Fruit fly (Drosophila melanogaster) whole organism, wandering third instar larva: ENCODE results near the gene CG17751.

Source experiments
- Abd-B ChIP-seq: fragments of >200 bp; optimal IDR thresholded peaks from 2 replicates; lab custom pipeline; 2017; ENCODE audit warnings: missing biosample characterization, missing genetic modification characterization
- CG32264 ChIP-seq: fragments of 200-800 bp; sonication (Bioruptor generic); optimal IDR thresholded peaks from 2 replicates; lab custom pipeline; 2016; ENCODE audit warnings: missing biosample characterization, missing genetic modification characterization
- CG9705 ChIP-seq: fragments of 200-800 bp; sonication (Bioruptor generic); optimal IDR thresholded peaks from 2 replicates; lab custom pipeline; 2018; ENCODE audit warnings: missing biosample characterization, mild to moderate bottlenecking, missing genetic modification characterization
- CrebA ChIP-seq: fragments of 200-800 bp; sonication (Bioruptor generic); optimal IDR thresholded peaks from 2 replicates; lab custom pipeline; 2016; ENCODE audit warnings: missing biosample characterization, mild to moderate bottlenecking, missing genetic modification characterization, borderline replicate concordance
- Dfd ChIP-seq: fragments of >200 bp; optimal IDR thresholded peaks from 2 replicates; lab custom pipeline; 2017; ENCODE audit warnings: missing biosample characterization, missing genetic modification characterization
- Dif ChIP-seq: fragments of 200-275, 200-300 bp; sonication (Bioruptor generic); optimal IDR thresholded peaks from 2 replicates; lab custom pipeline; 2018; ENCODE audit warnings: missing biosample characterization, missing genetic modification characterization; ENCODE audit not compliant: partially characterized antibody
- GATAd ChIP-seq: sonication (Bioruptor generic); optimal IDR thresholded peaks from 2 replicates; lab custom pipeline; 2016; ENCODE audit warnings: missing biosample characterization, missing genetic modification characterization
- HLH106 ChIP-seq: fragments of 200-800 bp; optimal IDR thresholded peaks from 3 replicates; lab custom pipeline; 2019; ENCODE audit warnings: missing biosample characterization, mild to moderate bottlenecking, missing genetic modification characterization, moderate library complexity
- Hnf4 ChIP-seq: fragments of 200-800 bp; sonication (Bioruptor generic); optimal IDR thresholded peaks from 2 replicates; lab custom pipeline; 2016; ENCODE audit warnings: missing biosample characterization, mild to moderate bottlenecking, missing genetic modification characterization
- Hr78 ChIP-seq: fragments of >200 bp; optimal IDR thresholded peaks from 2 replicates; lab custom pipeline; 2017; ENCODE audit warnings: missing biosample characterization, missing genetic modification characterization
- Hr83 ChIP-seq: fragments of 200-300 bp; sonication (Bioruptor generic); optimal IDR thresholded peaks from 2 replicates; lab custom pipeline; 2016; ENCODE audit warnings: missing biosample characterization, mild to moderate bottlenecking, missing genetic modification characterization, moderate library complexity; ENCODE audit not compliant: poor library complexity, severe bottlenecking
- Jra ChIP-seq: sonication (Bioruptor generic); optimal IDR thresholded peaks from 2 replicates; lab custom pipeline; 2016; ENCODE audit warnings: missing biosample characterization, missing genetic modification characterization
- Mio ChIP-seq: sonication (Bioruptor generic); optimal IDR thresholded peaks from 2 replicates; lab custom pipeline; 2016; ENCODE audit warnings: missing biosample characterization, missing genetic modification characterization
- Myc ChIP-seq: fragments of >200 bp; optimal IDR thresholded peaks from 2 replicates; lab custom pipeline; 2017
- N ChIP-seq: fragments of >200 bp; optimal IDR thresholded peaks from 2 replicates; lab custom pipeline; 2018; ENCODE audit warnings: missing biosample characterization, missing external identifiers, missing genetic modification characterization
- OdsH ChIP-seq: fragments of 200-800 bp; sonication (Bioruptor generic); optimal IDR thresholded peaks from 2 replicates; lab custom pipeline; 2016; ENCODE audit warnings: missing biosample characterization, mild to moderate bottlenecking, missing genetic modification characterization
- Rel ChIP-seq, 2 experiments: fragments of 200-800 bp; sonication (Bioruptor generic) in 1 of 2; optimal IDR thresholded peaks; 2 replicates in 1 of 2; 3 replicates in 1 of 2; lab custom pipeline; 2016 to 2019; ENCODE audit warnings: mild to moderate bottlenecking in 2 of 2, missing biosample characterization in 2 of 2, missing genetic modification characterization in 2 of 2, moderate library complexity in 1 of 2
- Sp1 ChIP-seq: fragments of 200-800 bp; sonication (Bioruptor generic); optimal IDR thresholded peaks from 3 replicates; lab custom pipeline; 2019; ENCODE audit warnings: missing biosample characterization, mild to moderate bottlenecking, missing genetic modification characterization, moderate library complexity
- Vsx2 ChIP-seq: fragments of 200-300, 225-300 bp; sonication (Bioruptor generic); optimal IDR thresholded peaks from 2 replicates; lab custom pipeline; 2018; ENCODE audit warnings: missing biosample characterization, missing genetic modification characterization; ENCODE audit not compliant: partially characterized antibody
- br ChIP-seq: fragments of 200-800 bp; sonication (Bioruptor generic); optimal IDR thresholded peaks from 2 replicates; lab custom pipeline; 2016; ENCODE audit warnings: missing biosample characterization, missing genetic modification characterization
- brk ChIP-seq: fragments of 200-800 bp; sonication (Bioruptor generic); optimal IDR thresholded peaks from 2 replicates; lab custom pipeline; 2016; ENCODE audit warnings: missing biosample characterization, mild to moderate bottlenecking, missing genetic modification characterization
- dl ChIP-seq, 2 experiments: fragments of 175-275, 200-275 bp in 1 of 2; fragments of 200-275 bp in 1 of 2; sonication (Bioruptor generic); optimal IDR thresholded peaks; lab custom pipeline; 2018; ENCODE audit warnings: mild to moderate bottlenecking in 2 of 2, missing biosample characterization in 2 of 2, missing genetic modification characterization in 2 of 2, moderate library complexity in 2 of 2; ENCODE audit not compliant: partially characterized antibody in 2 of 2, insufficient read depth in 1 of 2
- dmrt93B ChIP-seq: fragments of 200-800 bp; sonication (Bioruptor generic); optimal IDR thresholded peaks from 2 replicates; lab custom pipeline; 2018; ENCODE audit warnings: missing biosample characterization, mild to moderate bottlenecking, missing genetic modification characterization
- dsf ChIP-seq: sonication (Bioruptor generic); optimal IDR thresholded peaks from 2 replicates; lab custom pipeline; 2016; ENCODE audit warnings: missing biosample characterization, missing genetic modification characterization, borderline replicate concordance
- ey ChIP-seq: fragments of 200-800 bp; sonication (Bioruptor generic); optimal IDR thresholded peaks from 2 replicates; lab custom pipeline; 2016; ENCODE audit warnings: missing biosample characterization, missing genetic modification characterization
- foxo ChIP-seq, 2 experiments: fragments of 200-800 bp; sonication (Bioruptor generic); optimal IDR thresholded peaks; 2 replicates in 1 of 2; 3 replicates in 1 of 2; lab custom pipeline; 2016 to 2017; ENCODE audit warnings: missing biosample characterization in 2 of 2, missing genetic modification characterization in 2 of 2
- fru ChIP-seq: fragments of 200-800 bp; sonication (Bioruptor generic); optimal IDR thresholded peaks from 3 replicates; lab custom pipeline; 2016; ENCODE audit warnings: missing biosample characterization, mild to moderate bottlenecking, missing genetic modification characterization
- h ChIP-seq: fragments of 200-800 bp; sonication (Bioruptor generic); optimal IDR thresholded peaks from 3 replicates; lab custom pipeline; 2016; ENCODE audit warnings: missing biosample characterization, mild to moderate bottlenecking, missing genetic modification characterization
- jim ChIP-seq: fragments of 175-275, 200-325 bp; sonication (Bioruptor generic); optimal IDR thresholded peaks from 2 replicates; lab custom pipeline; 2016; ENCODE audit warnings: missing biosample characterization, mild to moderate bottlenecking, missing genetic modification characterization
- lola ChIP-seq: fragments of >200 bp; optimal IDR thresholded peaks from 2 replicates; lab custom pipeline; 2017; ENCODE audit warnings: missing biosample characterization, missing genetic modification characterization
- pan ChIP-seq: fragments of >200 bp; optimal IDR thresholded peaks from 2 replicates; lab custom pipeline; 2017
- psq ChIP-seq: fragments of 200-800 bp; sonication (Bioruptor generic); optimal IDR thresholded peaks from 3 replicates; lab custom pipeline; 2017; ENCODE audit warnings: missing biosample characterization, mild to moderate bottlenecking, missing genetic modification characterization, moderate library complexity
- rgr ChIP-seq: fragments of 200-800 bp; sonication (Bioruptor generic); optimal IDR thresholded peaks from 3 replicates; lab custom pipeline; 2016; ENCODE audit warnings: missing biosample characterization, mild to moderate bottlenecking, missing genetic modification characterization
- sage ChIP-seq: fragments of 200-800 bp; sonication (Bioruptor generic); optimal IDR thresholded peaks from 2 replicates; lab custom pipeline; 2016; ENCODE audit warnings: missing biosample characterization, mild to moderate bottlenecking, missing genetic modification characterization
- sv ChIP-seq: fragments of 200-800 bp; sonication (Bioruptor generic); optimal IDR thresholded peaks from 3 replicates; lab custom pipeline; 2016; ENCODE audit warnings: missing biosample characterization, missing genetic modification characterization
- tai ChIP-seq: sonication (Bioruptor generic); optimal IDR thresholded peaks from 2 replicates; lab custom pipeline; 2016; ENCODE audit warnings: missing biosample characterization, missing genetic modification characterization
- usp ChIP-seq: fragments of >200 bp; optimal IDR thresholded peaks from 2 replicates; lab custom pipeline; 2017; ENCODE audit warnings: missing biosample characterization, missing genetic modification characterization
- woc ChIP-seq: sonication (Bioruptor generic); optimal IDR thresholded peaks from 2 replicates; lab custom pipeline; 2016; ENCODE audit warnings: missing biosample characterization, mild to moderate bottlenecking, missing genetic modification characterization

Gene CG17751

DNA sequence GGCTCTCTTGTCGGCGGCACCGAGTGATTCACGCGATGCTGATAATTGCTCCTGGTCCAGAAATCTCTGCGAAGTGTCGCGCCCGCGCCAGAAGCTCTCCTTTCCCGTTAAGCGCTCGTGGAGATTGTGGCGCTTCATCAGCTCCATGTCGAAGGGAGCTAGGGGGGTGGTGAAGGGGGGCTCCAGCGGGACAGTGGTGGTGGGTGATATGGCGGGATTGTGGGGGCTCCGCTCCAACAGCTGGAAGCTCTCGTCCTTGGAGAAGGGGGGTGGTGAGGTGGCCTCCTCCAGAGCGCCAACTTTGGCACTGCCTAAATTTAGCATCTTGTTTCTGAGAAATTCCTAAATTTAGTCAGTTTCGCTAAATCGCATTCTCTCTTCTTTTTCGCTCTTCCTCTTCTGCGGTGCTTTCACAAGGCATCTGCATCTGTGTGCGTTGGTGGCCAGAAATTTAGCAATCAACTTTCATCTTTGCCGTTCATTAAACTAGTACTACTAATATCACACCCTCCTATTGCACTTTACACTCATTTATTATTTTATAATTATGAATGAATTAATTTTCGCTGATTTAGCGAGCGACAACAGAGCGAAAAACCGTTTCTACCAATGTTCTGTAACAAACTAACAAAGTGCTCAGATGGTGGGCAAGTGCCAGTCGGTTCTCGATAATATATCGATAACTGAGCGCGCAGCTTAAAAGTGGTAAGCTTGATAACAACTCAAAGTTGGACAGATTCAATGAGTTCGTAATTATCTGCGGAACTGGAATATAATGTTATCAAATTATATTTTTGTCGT, 35.2 kb downstream of the CG17751 start, which contains the start of gene subdued:
Gene subdued, minus strand, starts transcription at position 631 of the 801 bp plus-strand sequence.
- TF ChIP-seq Rel (GFP tag; optimal IDR thresholded peaks at IDR 0.05; lab: Kevin White, UChicago) (no peak), Rel (tag; optimal IDR thresholded peaks at IDR 0.05; lab: Kevin White, UChicago) (peak; percentile 88), GATAd (GFP tag; lab: Kevin White, UChicago) (peak; percentile 70), Hnf4 (no peak), lola (GFP tag; lab: Kevin White, UChicago) (peak; percentile 60), sage (GFP tag; lab: Kevin White, UChicago) (peak; percentile 4)

DNA sequence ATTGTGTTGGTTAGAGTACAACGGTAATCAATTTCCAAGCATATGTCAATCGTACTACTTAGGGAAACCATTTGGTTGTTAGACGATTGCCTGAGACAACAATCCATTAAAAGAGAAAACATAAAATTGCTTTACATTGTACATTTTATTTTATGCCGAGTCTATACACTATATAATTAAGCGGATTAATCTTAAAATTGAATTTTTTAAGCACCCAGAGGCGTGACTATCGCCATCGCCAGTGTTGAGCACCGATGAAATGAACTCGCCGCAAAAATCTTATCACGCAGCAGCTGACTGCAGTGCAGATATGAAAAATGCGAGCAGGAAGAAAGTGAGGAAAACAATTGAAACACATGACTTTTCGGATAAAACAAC, 35.8 kb downstream of the CG17751 start:
- TF ChIP-seq Jra (GFP tag; lab: Kevin White, UChicago) (peak; percentile 34), Hr83 (peak; percentile 50), HLH106 (tag; lab: Kevin White, UChicago) (no peak), Hnf4 (peak; percentile 49), rgr (peak; percentile 4), fru (GFP tag; lab: Kevin White, UChicago) (peak; percentile 16), h (GFP tag; lab: Kevin White, UChicago) (peak; percentile 28), GATAd (GFP tag; lab: Kevin White, UChicago) (peak; percentile 59), usp (no peak), br (GFP tag; lab: Kevin White, UChicago) (peak; percentile 31), foxo (GFP tag; optimal IDR thresholded peaks at IDR 0.05; lab: Kevin White, UChicago) (peak in 1 of 2 experiments; percentile 21), Myc (peak; percentile 29), Sp1 (GFP tag; lab: Kevin White, UChicago) (no peak)

DNA sequence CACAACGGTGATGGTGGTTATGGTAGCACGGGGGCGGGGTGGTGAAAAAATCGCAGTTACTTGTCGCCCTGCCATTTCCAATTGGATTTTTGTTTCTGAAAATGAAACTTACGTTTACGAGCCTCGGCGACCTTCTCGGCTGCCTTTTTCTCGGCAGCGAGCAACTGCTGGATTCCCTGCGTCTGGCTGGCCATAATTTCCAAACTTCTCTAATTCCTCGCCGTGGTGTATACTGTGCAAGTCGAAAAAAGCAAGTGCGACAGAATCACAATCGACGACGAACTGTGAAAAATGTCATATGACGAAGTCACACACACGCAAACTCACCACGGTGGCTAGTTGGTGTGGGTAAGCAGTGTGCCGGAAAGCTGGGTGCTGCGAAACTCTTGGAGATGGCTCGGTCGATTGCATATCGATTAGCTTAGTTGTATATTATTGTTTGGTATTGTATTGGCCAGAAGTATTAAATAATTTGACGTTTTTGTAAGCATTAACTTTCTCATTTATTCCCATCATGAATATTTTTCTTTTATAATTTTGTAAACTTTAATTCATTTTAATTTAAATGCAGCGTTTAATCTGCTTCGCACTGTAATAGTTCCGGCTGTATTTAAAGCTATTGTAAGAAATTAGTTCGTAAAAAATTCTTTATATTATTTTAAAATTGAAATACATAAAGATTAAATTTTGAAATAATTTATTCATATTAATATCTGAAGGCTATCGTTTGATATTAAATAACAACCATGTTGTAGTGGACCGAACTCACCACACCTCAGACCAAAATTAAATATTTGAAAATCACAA, 37.2 kb downstream of the CG17751 start, which contains the start of gene Vha13:
Gene Vha13, minus strand, starts transcription at position 293 of the 807 bp plus-strand sequence.
- TF ChIP-seq GATAd (GFP tag; lab: Kevin White, UChicago) (peak; percentile 6), Hr83 (peak; percentile 81), Sp1 (GFP tag; lab: Kevin White, UChicago) (peak; percentile 63), lola (GFP tag; lab: Kevin White, UChicago) (no peak), N (no peak), sage (GFP tag; lab: Kevin White, UChicago) (no peak), sv (peak; percentile 49), Abd-B (GFP tag; lab: Kevin White, UChicago) (no peak), woc (GFP tag; lab: Kevin White, UChicago) (peak; percentile 71), CG32264 (GFP tag; lab: Kevin White, UChicago) (no peak), OdsH (GFP tag; lab: Kevin White, UChicago) (peak; percentile 2), usp (no peak), Mio (GFP tag; lab: Kevin White, UChicago) (no peak), psq (GFP tag; lab: Kevin White, UChicago) (no peak), Dfd (no peak), ey (no peak), h (GFP tag; lab: Kevin White, UChicago) (peak; percentile 54), dsf (GFP tag; lab: Kevin White, UChicago) (no peak), dl (GFP tag; optimal IDR thresholded peaks at IDR 0.05; lab: Kevin White, UChicago; ENCODE audit: insufficient read depth in 1 of 2, partially characterized antibody in 2 of 2) (peak; percentile 38 to 43), rgr (peak; percentile 59), Jra (GFP tag; lab: Kevin White, UChicago) (peak; percentile 22), HLH106 (tag; lab: Kevin White, UChicago) (peak; percentile 38), fru (GFP tag; lab: Kevin White, UChicago) (peak; percentile 83), pan (lab: Kevin White, UChicago) (no peak), CrebA (GFP tag; lab: Kevin White, UChicago) (no peak), jim (GFP tag; lab: Kevin White, UChicago) (peak; percentile 56), Hnf4 (no peak), brk (GFP tag; lab: Kevin White, UChicago) (no peak), tai (GFP tag; lab: Kevin White, UChicago) (no peak), Dif (peak; percentile 83), Hr78 (GFP tag; lab: Kevin White, UChicago) (no peak), CG9705 (GFP tag; lab: Kevin White, UChicago) (no peak), Rel (GFP tag; optimal IDR thresholded peaks at IDR 0.05; lab: Kevin White, UChicago) (no peak), Rel (tag; optimal IDR thresholded peaks at IDR 0.05; lab: Kevin White, UChicago) (peak; percentile 50), foxo (GFP tag; optimal IDR thresholded peaks at IDR 0.05; lab: Kevin White, UChicago) (peak in 1 of 2 experiments; percentile 42), Myc (peak; percentile 37), br (GFP tag; lab: Kevin White, UChicago) (peak; percentile 41), dmrt93B (GFP tag; lab: Kevin White, UChicago) (peak; percentile 3), Vsx2 (GFP tag; lab: Kevin White, UChicago) (peak; percentile 65)
